Worm (Caenorhabditis elegans) whole organism, L3 larva: Measurements from ENCODE around the gene unc-68.

Experiments
- R02D3.7 ChIP-seq: fragments of 150-350 bp; optimal IDR thresholded peaks from 2 replicates; lab custom pipeline; 2014; ENCODE audit warnings: missing biosample characterization, missing genetic modification characterization
- ceh-16 ChIP-seq: sonication (generic microtip); optimal IDR thresholded peaks from 2 replicates; lab custom pipeline; 2017; ENCODE audit warnings: missing biosample characterization, missing genetic modification characterization
- ceh-28 ChIP-seq: fragments of 150-350 bp; optimal IDR thresholded peaks from 2 replicates; lab custom pipeline; 2014; ENCODE audit warnings: missing biosample characterization, missing genetic modification reagents, missing genetic modification characterization
- ceh-82 ChIP-seq: fragments of 150-350 bp; optimal IDR thresholded peaks from 2 replicates; lab custom pipeline; 2014; ENCODE audit warnings: missing biosample characterization, missing genetic modification characterization
- daf-12 ChIP-seq: fragments of 150-350 bp; optimal IDR thresholded peaks from 2 replicates; lab custom pipeline; 2014; ENCODE audit warnings: missing biosample characterization, missing genetic modification reagents, missing genetic modification characterization
- egl-27 ChIP-seq: sonication (generic microtip); optimal IDR thresholded peaks from 4 replicates; lab custom pipeline; 2017; ENCODE audit warnings: missing biosample characterization, missing genetic modification reagents, missing genetic modification characterization
- egl-5 ChIP-seq: fragments of 150-350 bp; optimal IDR thresholded peaks from 2 replicates; lab custom pipeline; 2017; ENCODE audit warnings: missing biosample characterization, missing genetic modification reagents, missing genetic modification characterization, inconsistent platforms
- elt-1 ChIP-seq: fragments of 150-350 bp; optimal IDR thresholded peaks from 2 replicates; lab custom pipeline; 2014; ENCODE audit warnings: missing biosample characterization, missing genetic modification characterization
- elt-2 ChIP-seq: sonication (generic microtip); optimal IDR thresholded peaks from 2 replicates; lab custom pipeline; 2016; ENCODE audit warnings: missing genetic modification reagents, mild to moderate bottlenecking, missing genetic modification characterization, missing compliant biosample characterization
- elt-3 ChIP-seq, 3 experiments: fragments of 150-350 bp in 1 of 3; sonication (generic microtip) in 2 of 3; optimal IDR thresholded peaks; 2 replicates in 2 of 3; 4 replicates in 1 of 3; lab custom pipeline; 2014 to 2017; ENCODE audit warnings: missing biosample characterization in 3 of 3, missing genetic modification characterization in 3 of 3
- eor-1 ChIP-seq, 2 experiments: fragments of 150-350 bp; optimal IDR thresholded peaks; 2 replicates each; lab custom pipeline; 2014 to 2018; ENCODE audit warnings: missing biosample characterization in 2 of 2, missing genetic modification characterization in 2 of 2
- fkh-2 ChIP-seq: fragments of 150-350 bp; optimal IDR thresholded peaks from 2 replicates; lab custom pipeline; 2014; ENCODE audit warnings: missing biosample characterization, missing genetic modification reagents, missing genetic modification characterization
- fos-1 ChIP-seq: fragments of 150-350 bp; optimal IDR thresholded peaks from 2 replicates; lab custom pipeline; 2014; ENCODE audit warnings: missing biosample characterization, missing genetic modification characterization
- hmg-11 ChIP-seq: sonication (generic microtip); optimal IDR thresholded peaks from 2 replicates; lab custom pipeline; 2016; ENCODE audit warnings: missing genetic modification characterization, missing compliant biosample characterization
- jun-1 ChIP-seq: fragments of 150-350 bp; optimal IDR thresholded peaks from 2 replicates; lab custom pipeline; 2014; ENCODE audit warnings: missing biosample characterization, missing genetic modification reagents, missing genetic modification characterization
- lin-15B ChIP-seq: fragments of 150-350 bp; optimal IDR thresholded peaks from 2 replicates; lab custom pipeline; 2014; ENCODE audit warnings: missing biosample characterization, missing genetic modification characterization
- mdl-1 ChIP-seq: fragments of 150-350 bp; optimal IDR thresholded peaks from 2 replicates; lab custom pipeline; 2014; ENCODE audit warnings: missing biosample characterization, missing genetic modification characterization
- mml-1 ChIP-seq: fragments of 150-350 bp; sonication (generic microtip); optimal IDR thresholded peaks from 3 replicates; lab custom pipeline; 2014; ENCODE audit warnings: missing biosample characterization, missing genetic modification characterization
- nfya-1 ChIP-seq: sonication (generic microtip); optimal IDR thresholded peaks from 2 replicates; lab custom pipeline; 2017; ENCODE audit warnings: missing genetic modification characterization, mild to moderate bottlenecking, missing compliant biosample characterization, antibody characterized with exemption, moderate library complexity; ENCODE audit not compliant: insufficient read depth
- nhr-23 ChIP-seq: fragments of 150-350 bp; optimal IDR thresholded peaks from 2 replicates; lab custom pipeline; 2014; ENCODE audit warnings: missing biosample characterization, missing genetic modification reagents, missing genetic modification characterization
- nhr-237 ChIP-seq: fragments of 150-350 bp; optimal IDR thresholded peaks from 2 replicates; lab custom pipeline; 2014; ENCODE audit warnings: missing biosample characterization, missing genetic modification characterization
- nhr-28 ChIP-seq: fragments of 150-350 bp; optimal IDR thresholded peaks from 2 replicates; lab custom pipeline; 2014; ENCODE audit warnings: missing biosample characterization, missing genetic modification characterization
- nhr-43 ChIP-seq: sonication (generic microtip); optimal IDR thresholded peaks from 2 replicates; lab custom pipeline; 2016; ENCODE audit warnings: mild to moderate bottlenecking, missing genetic modification characterization, missing compliant biosample characterization; ENCODE audit not compliant: poor library complexity, severe bottlenecking
- nhr-67 ChIP-seq: fragments of 150-350 bp; optimal IDR thresholded peaks from 2 replicates; lab custom pipeline; 2014; ENCODE audit warnings: missing biosample characterization, missing genetic modification characterization
- nhr-76 ChIP-seq: fragments of 150-350 bp; sonication (generic microtip); optimal IDR thresholded peaks from 5 replicates; lab custom pipeline; 2014; ENCODE audit warnings: missing biosample characterization, missing genetic modification characterization
- pha-4 ChIP-seq: fragments of 150-350 bp; optimal IDR thresholded peaks from 2 replicates; lab custom pipeline; 2014; ENCODE audit warnings: missing biosample characterization, missing genetic modification reagents, missing genetic modification characterization
- pqm-1 ChIP-seq: fragments of 150-350 bp; optimal IDR thresholded peaks from 2 replicates; lab custom pipeline; 2017; ENCODE audit warnings: missing biosample characterization, missing genetic modification characterization, inconsistent platforms
- sea-2 ChIP-seq: fragments of 150-350 bp; sonication (generic microtip); optimal IDR thresholded peaks from 4 replicates; lab custom pipeline; 2014; ENCODE audit warnings: missing biosample characterization, missing genetic modification reagents, missing genetic modification characterization
- skn-1 ChIP-seq: fragments of 150-350 bp; optimal IDR thresholded peaks from 2 replicates; lab custom pipeline; 2014; ENCODE audit warnings: missing biosample characterization, missing genetic modification characterization
- snpc-4 ChIP-seq: fragments of 150-350 bp; optimal IDR thresholded peaks from 2 replicates; lab custom pipeline; 2014; ENCODE audit warnings: missing biosample characterization, missing genetic modification characterization
- tbx-2 ChIP-seq: sonication (generic microtip); optimal IDR thresholded peaks from 2 replicates; lab custom pipeline; 2016; ENCODE audit warnings: mild to moderate bottlenecking, missing genetic modification characterization, missing compliant biosample characterization
- unc-62 ChIP-seq: fragments of 150-350 bp; sonication (generic microtip); optimal IDR thresholded peaks from 4 replicates; lab custom pipeline; 2014; ENCODE audit warnings: missing biosample characterization, missing genetic modification reagents, missing genetic modification characterization
- zag-1 ChIP-seq: fragments of 150-350 bp; optimal IDR thresholded peaks from 2 replicates; lab custom pipeline; 2014; ENCODE audit warnings: missing biosample characterization, missing genetic modification characterization
- ztf-11 ChIP-seq: fragments of 150-350 bp; optimal IDR thresholded peaks from 2 replicates; lab custom pipeline; 2014; ENCODE audit warnings: missing biosample characterization, missing genetic modification characterization
- ztf-4 ChIP-seq: fragments of 150-350 bp; optimal IDR thresholded peaks from 2 replicates; lab custom pipeline; 2014; ENCODE audit warnings: missing biosample characterization, missing genetic modification characterization

Gene unc-68

DNA sequence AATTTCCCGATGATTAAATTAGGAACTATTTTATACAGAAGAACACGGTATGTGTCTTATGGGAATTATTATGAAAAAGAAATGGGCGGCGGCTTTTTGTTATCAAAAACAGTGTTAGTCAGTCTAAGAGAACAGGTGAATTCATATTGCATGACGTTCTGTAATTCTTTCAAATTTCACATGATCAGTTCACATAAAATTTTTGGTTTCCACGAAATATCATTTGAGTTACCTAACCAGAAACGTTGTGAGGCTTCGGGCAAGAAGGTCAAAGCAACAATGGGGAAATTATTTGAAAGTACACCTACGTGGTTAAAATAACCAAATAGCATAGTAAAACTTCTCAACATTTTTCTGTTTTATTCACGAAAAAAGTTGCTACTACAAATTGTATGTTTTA is 7.0 kb upstream of the unc-68 start, which contains the start of gene Y57E12B.10:
Gene Y57E12B.10 (minus strand): TSS at position 101 of the 400 bp plus-strand sequence.
- TF ChIP-seq daf-12 (tag; lab: Kevin White, UChicago) (no peak), ztf-11 (tag; lab: Kevin White, UChicago) (no peak), ztf-4 (no peak), hmg-11 (no peak), ceh-28 (no peak), pha-4 (no peak), ceh-16 (no peak)

DNA sequence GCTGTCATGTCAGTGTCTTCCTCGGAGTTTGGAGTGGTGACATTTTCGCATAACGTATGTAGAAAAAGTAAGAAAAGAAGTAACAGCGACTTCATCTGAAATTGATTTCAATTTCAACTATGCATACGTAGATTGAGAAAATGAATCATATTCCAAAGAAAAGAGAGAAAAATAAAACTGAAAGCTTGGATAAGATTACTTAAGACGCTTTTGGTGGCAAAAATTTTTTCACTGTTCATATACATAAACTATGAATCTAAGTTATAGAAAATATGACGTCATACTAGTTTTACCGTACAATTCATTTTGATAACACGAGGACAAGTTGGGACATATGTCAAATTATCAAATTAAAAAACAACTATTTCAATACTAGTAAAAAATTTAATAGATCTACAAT is 5.4 kb upstream of the unc-68 start, which contains the start of gene lipl-6:
Gene lipl-6 (minus strand): TSS at position 101 of the 400 bp plus-strand sequence.
- no peak for TF ChIP-seq pqm-1 (tag; lab: Kevin White, UChicago)
- TF ChIP-seq elt-3 (tag; optimal IDR thresholded peaks at IDR 0.05; lab: Kevin White, UChicago) = no peak
- no peak for TF ChIP-seq ztf-4

DNA sequence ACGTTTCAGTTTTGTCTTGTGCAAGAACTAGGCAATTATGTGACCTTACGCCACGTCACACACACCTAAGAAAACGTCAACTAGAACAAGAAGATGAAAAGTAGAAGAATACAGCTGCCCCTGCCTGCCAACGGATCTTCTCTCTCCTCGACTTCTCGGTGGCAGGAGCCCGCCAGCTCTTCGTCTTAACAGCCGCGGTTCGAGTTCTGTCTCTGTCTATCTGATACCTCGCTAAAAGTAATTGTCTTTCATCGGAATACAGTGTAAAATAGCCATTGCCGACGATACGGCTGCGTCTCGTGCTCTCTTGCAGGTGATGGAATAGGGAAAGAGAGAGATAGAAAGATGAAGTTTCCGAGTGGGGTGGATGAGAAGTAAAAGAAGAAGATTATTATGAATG is 1.4 kb upstream of the unc-68 start:
- peak; percentile 4 for TF ChIP-seq nfya-1
- TF ChIP-seq snpc-4 = no peak

DNA sequence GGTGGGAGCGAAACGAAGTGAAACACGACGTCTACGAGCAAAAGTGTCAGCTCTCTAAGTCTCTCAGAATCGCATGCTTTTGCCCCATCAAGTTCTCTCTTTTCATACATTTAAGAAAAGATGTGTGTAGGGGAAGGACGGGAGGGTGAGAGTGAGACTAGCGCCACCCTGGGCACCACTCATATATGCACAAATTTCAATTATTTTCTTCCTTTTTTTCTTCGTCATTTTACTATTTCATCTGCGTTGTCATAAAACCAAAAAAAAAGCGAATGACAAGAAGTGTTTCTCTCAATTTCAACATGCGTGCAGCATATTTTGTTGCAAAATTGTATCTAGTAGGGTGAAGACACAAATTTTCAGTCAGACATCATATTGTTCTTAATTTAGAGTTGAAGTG is 2.2 kb downstream of the unc-68 start:
- TF ChIP-seq eor-1 (tag; optimal IDR thresholded peaks at IDR 0.05; lab: Kevin White, UChicago) (no peak), unc-62 (GFP tag; lab: Kevin White, UChicago) (no peak), daf-12 (tag; lab: Kevin White, UChicago) (no peak), sea-2 (GFP tag; lab: Kevin White, UChicago) (no peak), elt-2 (no peak)
- TF ChIP-seq, all 47 proteins: peak for 0

DNA sequence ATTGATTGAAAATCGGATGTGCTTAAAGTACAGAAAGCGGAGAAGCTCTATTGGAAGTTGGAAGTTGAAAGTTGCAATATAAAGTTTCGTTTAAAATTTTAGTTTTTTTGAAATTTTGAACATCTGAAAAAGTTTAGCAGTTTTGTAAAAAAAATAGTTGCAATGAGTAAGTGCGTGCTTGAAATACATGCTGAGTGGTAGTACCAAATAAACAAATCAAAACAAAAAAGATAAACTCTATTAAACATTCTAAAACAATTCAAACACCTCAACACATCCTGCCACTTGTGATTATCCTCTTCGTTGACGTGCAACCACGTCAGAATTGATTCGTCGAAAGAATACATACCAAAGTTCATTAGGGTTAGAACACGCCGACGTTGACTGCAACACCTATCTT is 9.6 kb downstream of the unc-68 start:
- no peak for TF ChIP-seq ztf-11 (tag; lab: Kevin White, UChicago)
- TF ChIP-seq jun-1 (tag; lab: Kevin White, UChicago) = no peak
- TF ChIP-seq fkh-2 (tag; lab: Kevin White, UChicago) = no peak

DNA sequence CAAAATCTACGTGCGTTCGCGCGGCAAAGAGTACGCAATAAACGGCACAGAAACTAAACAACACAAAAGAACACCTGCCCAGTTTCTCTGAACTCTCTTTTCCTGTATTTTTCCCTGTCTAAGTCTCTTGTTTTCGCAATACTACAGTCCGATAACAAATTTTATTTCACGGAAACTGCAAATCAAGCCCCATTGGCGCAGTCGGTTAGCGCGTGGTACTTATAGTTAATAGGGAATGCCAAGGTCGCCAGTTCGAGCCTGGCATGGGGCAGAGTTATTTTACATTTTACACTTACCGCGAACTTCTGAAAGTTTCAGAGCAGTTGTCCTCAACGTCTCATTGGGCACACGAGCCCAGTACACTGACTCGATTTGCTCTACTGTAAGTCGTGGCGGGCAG is 11.6 kb downstream of the unc-68 start:
- TF ChIP-seq egl-5 (no peak), fos-1 (tag; lab: Kevin White, UChicago) (no peak), pha-4 (no peak), nfya-1 (no peak), ceh-28 (no peak), tbx-2 (tag; lab: Kevin White, UChicago) (no peak), daf-12 (tag; lab: Kevin White, UChicago) (no peak), egl-27 (tag; lab: Kevin White, UChicago) (no peak), nhr-237 (tag; lab: Kevin White, UChicago) (no peak), zag-1 (tag; lab: Kevin White, UChicago) (no peak), R02D3.7 (no peak), nhr-43 (no peak), snpc-4 (no peak), nhr-28 (no peak), lin-15B (tag; lab: Kevin White, UChicago) (no peak), skn-1 (tag; lab: Kevin White, UChicago) (no peak)

DNA sequence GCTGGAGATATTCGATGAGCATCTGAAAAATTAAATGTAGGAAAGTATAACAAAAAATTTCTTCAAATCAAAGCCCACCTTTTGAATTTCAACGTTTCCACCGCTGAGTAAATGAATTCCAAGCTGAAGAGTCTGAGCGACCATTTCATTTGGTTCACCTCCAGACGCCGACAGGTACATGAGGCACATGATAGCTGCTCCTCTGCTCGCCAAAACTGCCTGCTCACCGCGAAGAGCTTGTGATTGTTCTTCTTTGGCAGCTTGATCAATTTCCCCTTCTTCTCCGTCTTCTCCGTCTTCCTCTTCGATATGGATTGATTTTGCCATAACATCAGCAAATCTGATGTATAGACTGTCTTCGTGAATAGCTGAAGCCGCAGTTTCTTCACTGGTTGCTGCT is 22.4 kb downstream of the unc-68 start:
- TF ChIP-seq jun-1 (tag; lab: Kevin White, UChicago) = no peak
- no peak for TF ChIP-seq nhr-67
- no peak for TF ChIP-seq nhr-76 (tag; lab: Kevin White, UChicago)
- TF ChIP-seq ceh-28 = no peak
- no peak for TF ChIP-seq nfya-1
- no peak for TF ChIP-seq mdl-1 (tag; lab: Kevin White, UChicago)
- TF ChIP-seq daf-12 (tag; lab: Kevin White, UChicago) = no peak
- no peak for TF ChIP-seq pqm-1 (tag; lab: Kevin White, UChicago)
- no peak for TF ChIP-seq egl-27 (tag; lab: Kevin White, UChicago)
- no peak for TF ChIP-seq nhr-23 (tag; lab: Kevin White, UChicago)
- TF ChIP-seq unc-62 (GFP tag; lab: Kevin White, UChicago) = no peak
- TF ChIP-seq elt-3 (tag; optimal IDR thresholded peaks at IDR 0.05; lab: Kevin White, UChicago) = no peak
- no peak for TF ChIP-seq elt-1 (tag; lab: Kevin White, UChicago)
- no peak for TF ChIP-seq egl-5
- TF ChIP-seq R02D3.7 = no peak
- TF ChIP-seq nhr-43 = no peak
- no peak for TF ChIP-seq mml-1
- TF ChIP-seq fos-1 (tag; lab: Kevin White, UChicago) = no peak
- TF ChIP-seq ceh-82 (tag; lab: Kevin White, UChicago) = no peak
